Fruit fly (Drosophila melanogaster): ENCODE measurements around the gene CG4332.

dm6 chrX:13202162-13202561 is 47.3 kb downstream of the CG4332 start, which contains the start of gene CG44437:
- TF ChIP-seq eg (GFP tag; IDR thresholded peaks at IDR 0.05) (no peak), Smox (GFP tag; optimal IDR thresholded peaks at IDR 0.05) (no peak), CG34406 (GFP tag; optimal IDR thresholded peaks at IDR 0.05) (no peak), Hr38 (GFP tag; optimal IDR thresholded peaks at IDR 0.05) (no peak)

Measured in whole organism, prepupa.